Fruit fly (Drosophila melanogaster) whole organism, wandering third instar larva: ENCODE measurements around the gene CG13082.

Experiments
- Abd-B ChIP-seq: fragments of >200 bp; optimal IDR thresholded peaks from 2 replicates; lab custom pipeline; 2017; ENCODE audit warnings: missing biosample characterization, missing genetic modification characterization
- CG32264 ChIP-seq: fragments of 200-800 bp; sonication (Bioruptor generic); optimal IDR thresholded peaks from 2 replicates; lab custom pipeline; 2016; ENCODE audit warnings: missing biosample characterization, missing genetic modification characterization
- CG9705 ChIP-seq: fragments of 200-800 bp; sonication (Bioruptor generic); optimal IDR thresholded peaks from 2 replicates; lab custom pipeline; 2018; ENCODE audit warnings: missing biosample characterization, mild to moderate bottlenecking, missing genetic modification characterization
- CrebA ChIP-seq: fragments of 200-800 bp; sonication (Bioruptor generic); optimal IDR thresholded peaks from 2 replicates; lab custom pipeline; 2016; ENCODE audit warnings: missing biosample characterization, mild to moderate bottlenecking, missing genetic modification characterization, borderline replicate concordance
- Dfd ChIP-seq: fragments of >200 bp; optimal IDR thresholded peaks from 2 replicates; lab custom pipeline; 2017; ENCODE audit warnings: missing biosample characterization, missing genetic modification characterization
- Dif ChIP-seq: fragments of 200-275, 200-300 bp; sonication (Bioruptor generic); optimal IDR thresholded peaks from 2 replicates; lab custom pipeline; 2018; ENCODE audit warnings: missing biosample characterization, missing genetic modification characterization; ENCODE audit not compliant: partially characterized antibody
- GATAd ChIP-seq: sonication (Bioruptor generic); optimal IDR thresholded peaks from 2 replicates; lab custom pipeline; 2016; ENCODE audit warnings: missing biosample characterization, missing genetic modification characterization
- HLH106 ChIP-seq: fragments of 200-800 bp; optimal IDR thresholded peaks from 3 replicates; lab custom pipeline; 2019; ENCODE audit warnings: missing biosample characterization, mild to moderate bottlenecking, missing genetic modification characterization, moderate library complexity
- Hnf4 ChIP-seq: fragments of 200-800 bp; sonication (Bioruptor generic); optimal IDR thresholded peaks from 2 replicates; lab custom pipeline; 2016; ENCODE audit warnings: missing biosample characterization, mild to moderate bottlenecking, missing genetic modification characterization
- Hr78 ChIP-seq: fragments of >200 bp; optimal IDR thresholded peaks from 2 replicates; lab custom pipeline; 2017; ENCODE audit warnings: missing biosample characterization, missing genetic modification characterization
- Hr83 ChIP-seq: fragments of 200-300 bp; sonication (Bioruptor generic); optimal IDR thresholded peaks from 2 replicates; lab custom pipeline; 2016; ENCODE audit warnings: missing biosample characterization, mild to moderate bottlenecking, missing genetic modification characterization, moderate library complexity; ENCODE audit not compliant: poor library complexity, severe bottlenecking
- Jra ChIP-seq: sonication (Bioruptor generic); optimal IDR thresholded peaks from 2 replicates; lab custom pipeline; 2016; ENCODE audit warnings: missing biosample characterization, missing genetic modification characterization
- Mio ChIP-seq: sonication (Bioruptor generic); optimal IDR thresholded peaks from 2 replicates; lab custom pipeline; 2016; ENCODE audit warnings: missing biosample characterization, missing genetic modification characterization
- Myc ChIP-seq: fragments of >200 bp; optimal IDR thresholded peaks from 2 replicates; lab custom pipeline; 2017
- N ChIP-seq: fragments of >200 bp; optimal IDR thresholded peaks from 2 replicates; lab custom pipeline; 2018; ENCODE audit warnings: missing biosample characterization, missing external identifiers, missing genetic modification characterization
- OdsH ChIP-seq: fragments of 200-800 bp; sonication (Bioruptor generic); optimal IDR thresholded peaks from 2 replicates; lab custom pipeline; 2016; ENCODE audit warnings: missing biosample characterization, mild to moderate bottlenecking, missing genetic modification characterization
- Rel ChIP-seq, 2 experiments: fragments of 200-800 bp; sonication (Bioruptor generic) in 1 of 2; optimal IDR thresholded peaks; 2 replicates in 1 of 2; 3 replicates in 1 of 2; lab custom pipeline; 2016 to 2019; ENCODE audit warnings: mild to moderate bottlenecking in 2 of 2, missing biosample characterization in 2 of 2, missing genetic modification characterization in 2 of 2, moderate library complexity in 1 of 2
- Sp1 ChIP-seq: fragments of 200-800 bp; sonication (Bioruptor generic); optimal IDR thresholded peaks from 3 replicates; lab custom pipeline; 2019; ENCODE audit warnings: missing biosample characterization, mild to moderate bottlenecking, missing genetic modification characterization, moderate library complexity
- Vsx2 ChIP-seq: fragments of 200-300, 225-300 bp; sonication (Bioruptor generic); optimal IDR thresholded peaks from 2 replicates; lab custom pipeline; 2018; ENCODE audit warnings: missing biosample characterization, missing genetic modification characterization; ENCODE audit not compliant: partially characterized antibody
- br ChIP-seq: fragments of 200-800 bp; sonication (Bioruptor generic); optimal IDR thresholded peaks from 2 replicates; lab custom pipeline; 2016; ENCODE audit warnings: missing biosample characterization, missing genetic modification characterization
- brk ChIP-seq: fragments of 200-800 bp; sonication (Bioruptor generic); optimal IDR thresholded peaks from 2 replicates; lab custom pipeline; 2016; ENCODE audit warnings: missing biosample characterization, mild to moderate bottlenecking, missing genetic modification characterization
- dl ChIP-seq, 2 experiments: fragments of 175-275, 200-275 bp in 1 of 2; fragments of 200-275 bp in 1 of 2; sonication (Bioruptor generic); optimal IDR thresholded peaks; lab custom pipeline; 2018; ENCODE audit warnings: mild to moderate bottlenecking in 2 of 2, missing biosample characterization in 2 of 2, missing genetic modification characterization in 2 of 2, moderate library complexity in 2 of 2; ENCODE audit not compliant: partially characterized antibody in 2 of 2, insufficient read depth in 1 of 2
- dmrt93B ChIP-seq: fragments of 200-800 bp; sonication (Bioruptor generic); optimal IDR thresholded peaks from 2 replicates; lab custom pipeline; 2018; ENCODE audit warnings: missing biosample characterization, mild to moderate bottlenecking, missing genetic modification characterization
- dsf ChIP-seq: sonication (Bioruptor generic); optimal IDR thresholded peaks from 2 replicates; lab custom pipeline; 2016; ENCODE audit warnings: missing biosample characterization, missing genetic modification characterization, borderline replicate concordance
- ey ChIP-seq: fragments of 200-800 bp; sonication (Bioruptor generic); optimal IDR thresholded peaks from 2 replicates; lab custom pipeline; 2016; ENCODE audit warnings: missing biosample characterization, missing genetic modification characterization
- foxo ChIP-seq, 2 experiments: fragments of 200-800 bp; sonication (Bioruptor generic); optimal IDR thresholded peaks; 2 replicates in 1 of 2; 3 replicates in 1 of 2; lab custom pipeline; 2016 to 2017; ENCODE audit warnings: missing biosample characterization in 2 of 2, missing genetic modification characterization in 2 of 2
- fru ChIP-seq: fragments of 200-800 bp; sonication (Bioruptor generic); optimal IDR thresholded peaks from 3 replicates; lab custom pipeline; 2016; ENCODE audit warnings: missing biosample characterization, mild to moderate bottlenecking, missing genetic modification characterization
- h ChIP-seq: fragments of 200-800 bp; sonication (Bioruptor generic); optimal IDR thresholded peaks from 3 replicates; lab custom pipeline; 2016; ENCODE audit warnings: missing biosample characterization, mild to moderate bottlenecking, missing genetic modification characterization
- jim ChIP-seq: fragments of 175-275, 200-325 bp; sonication (Bioruptor generic); optimal IDR thresholded peaks from 2 replicates; lab custom pipeline; 2016; ENCODE audit warnings: missing biosample characterization, mild to moderate bottlenecking, missing genetic modification characterization
- lola ChIP-seq: fragments of >200 bp; optimal IDR thresholded peaks from 2 replicates; lab custom pipeline; 2017; ENCODE audit warnings: missing biosample characterization, missing genetic modification characterization
- pan ChIP-seq: fragments of >200 bp; optimal IDR thresholded peaks from 2 replicates; lab custom pipeline; 2017
- psq ChIP-seq: fragments of 200-800 bp; sonication (Bioruptor generic); optimal IDR thresholded peaks from 3 replicates; lab custom pipeline; 2017; ENCODE audit warnings: missing biosample characterization, mild to moderate bottlenecking, missing genetic modification characterization, moderate library complexity
- rgr ChIP-seq: fragments of 200-800 bp; sonication (Bioruptor generic); optimal IDR thresholded peaks from 3 replicates; lab custom pipeline; 2016; ENCODE audit warnings: missing biosample characterization, mild to moderate bottlenecking, missing genetic modification characterization
- sage ChIP-seq: fragments of 200-800 bp; sonication (Bioruptor generic); optimal IDR thresholded peaks from 2 replicates; lab custom pipeline; 2016; ENCODE audit warnings: missing biosample characterization, mild to moderate bottlenecking, missing genetic modification characterization
- sv ChIP-seq: fragments of 200-800 bp; sonication (Bioruptor generic); optimal IDR thresholded peaks from 3 replicates; lab custom pipeline; 2016; ENCODE audit warnings: missing biosample characterization, missing genetic modification characterization
- tai ChIP-seq: sonication (Bioruptor generic); optimal IDR thresholded peaks from 2 replicates; lab custom pipeline; 2016; ENCODE audit warnings: missing biosample characterization, missing genetic modification characterization
- usp ChIP-seq: fragments of >200 bp; optimal IDR thresholded peaks from 2 replicates; lab custom pipeline; 2017; ENCODE audit warnings: missing biosample characterization, missing genetic modification characterization
- woc ChIP-seq: sonication (Bioruptor generic); optimal IDR thresholded peaks from 2 replicates; lab custom pipeline; 2016; ENCODE audit warnings: missing biosample characterization, mild to moderate bottlenecking, missing genetic modification characterization

CG13082 gene

dm6 chr2L:19528308-19528707 is 9.9 kb upstream of the CG13082 start:
- no peak for TF ChIP-seq Dif
- peak; percentile 25 for TF ChIP-seq dsf (GFP tag; lab: Kevin White, UChicago)
- TF ChIP-seq N = no peak
- no peak for TF ChIP-seq tai (GFP tag; lab: Kevin White, UChicago)
- peak; percentile 21 for TF ChIP-seq Hr83 (GFP tag; lab: Kevin White, UChicago)
- TF ChIP-seq usp (GFP tag; lab: Kevin White, UChicago) = no peak
- TF ChIP-seq Hnf4 (GFP tag; lab: Kevin White, UChicago) = no peak
- TF ChIP-seq jim (GFP tag; lab: Kevin White, UChicago) = no peak
- TF ChIP-seq CG32264 (GFP tag; lab: Kevin White, UChicago) = peak; percentile 53
- no peak for TF ChIP-seq Vsx2
- TF ChIP-seq OdsH = peak; percentile 94
- TF ChIP-seq br (GFP tag; lab: Kevin White, UChicago) = peak; percentile 93
- TF ChIP-seq lola (GFP tag; lab: Kevin White, UChicago) = no peak
- TF ChIP-seq rgr (GFP tag; lab: Kevin White, UChicago) = peak; percentile 94
- TF ChIP-seq CG9705 (GFP tag; lab: Kevin White, UChicago) = no peak
- no peak for TF ChIP-seq Jra (GFP tag; lab: Kevin White, UChicago)
- no peak for TF ChIP-seq CrebA (GFP tag; lab: Kevin White, UChicago)
- peak; percentile 45 for TF ChIP-seq woc (GFP tag; lab: Kevin White, UChicago)
- TF ChIP-seq Hr78 (GFP tag; lab: Kevin White, UChicago) = no peak
- TF ChIP-seq Abd-B = no peak
- TF ChIP-seq psq (GFP tag; lab: Kevin White, UChicago) = peak; percentile 90
- peak; percentile 30 for TF ChIP-seq dmrt93B (GFP tag; lab: Kevin White, UChicago)
- peak; percentile 96 for TF ChIP-seq ey (GFP tag; lab: Kevin White, UChicago)
- no peak for TF ChIP-seq pan (lab: Kevin White, UChicago)
- TF ChIP-seq brk (GFP tag; lab: Kevin White, UChicago) = no peak
- TF ChIP-seq GATAd (GFP tag; lab: Kevin White, UChicago) = no peak
- TF ChIP-seq Mio (GFP tag; lab: Kevin White, UChicago) = peak; percentile 46
- peak; percentile 76 for TF ChIP-seq HLH106 (tag; lab: Kevin White, UChicago)
- no peak for TF ChIP-seq Myc (lab: Kevin White, UChicago)
- no peak for TF ChIP-seq dl (GFP tag; optimal IDR thresholded peaks at IDR 0.05; lab: Kevin White, UChicago; ENCODE audit: insufficient read depth in 1 of 2, partially characterized antibody in 2 of 2)
- peak; percentile 95 for TF ChIP-seq sv
- TF ChIP-seq h = peak; percentile 95
- no peak for TF ChIP-seq Dfd (GFP tag; lab: Kevin White, UChicago)
- peak; percentile 77 to 98 for TF ChIP-seq foxo (GFP tag; optimal IDR thresholded peaks at IDR 0.05; lab: Kevin White, UChicago)
- peak; percentile 96 for TF ChIP-seq Sp1 (GFP tag; lab: Kevin White, UChicago)
- peak; percentile 98 for TF ChIP-seq fru
- no peak for TF ChIP-seq sage (GFP tag; lab: Kevin White, UChicago)
- peak; percentile 80 for TF ChIP-seq Rel (GFP tag; optimal IDR thresholded peaks at IDR 0.05; lab: Kevin White, UChicago)
- no peak for TF ChIP-seq Rel (tag; optimal IDR thresholded peaks at IDR 0.05; lab: Kevin White, UChicago)

- TF ChIP-seq Jra (GFP tag; lab: Kevin White, UChicago) = no peak
- peak; percentile 91 for TF ChIP-seq fru
- peak; percentile 37 for TF ChIP-seq h
- TF ChIP-seq rgr (GFP tag; lab: Kevin White, UChicago) = no peak
- TF ChIP-seq Hr83 (GFP tag; lab: Kevin White, UChicago) = peak; percentile 26
- no peak for TF ChIP-seq Dif
- TF ChIP-seq usp (GFP tag; lab: Kevin White, UChicago) = no peak
Observed at dm6 chr2L:19530092-19530491, 8.1 kb upstream of the CG13082 start, which contains the start of gene CG10165. CG10165 (minus strand) TSS chr2L:19530305.

dm6 chr2L:19533247-19533646 is 5.0 kb upstream of the CG13082 start, which contains the start of gene CG33116:
CG33116 (plus strand) TSS chr2L:19533479.
- TF ChIP-seq pan (lab: Kevin White, UChicago) (no peak), Hr78 (GFP tag; lab: Kevin White, UChicago) (no peak), h (peak; percentile 90), CG9705 (GFP tag; lab: Kevin White, UChicago) (peak; percentile 61), Jra (GFP tag; lab: Kevin White, UChicago) (peak; percentile 61), dmrt93B (GFP tag; lab: Kevin White, UChicago) (peak; percentile 71), Hnf4 (GFP tag; lab: Kevin White, UChicago) (peak; percentile 91), Vsx2 (no peak), jim (GFP tag; lab: Kevin White, UChicago) (peak; percentile 2), Dfd (GFP tag; lab: Kevin White, UChicago) (no peak), psq (GFP tag; lab: Kevin White, UChicago) (peak; percentile 68), woc (GFP tag; lab: Kevin White, UChicago) (peak; percentile 89), brk (GFP tag; lab: Kevin White, UChicago) (peak; percentile 82), foxo (GFP tag; optimal IDR thresholded peaks at IDR 0.05; lab: Kevin White, UChicago) (peak; percentile 17 to 92), Hr83 (GFP tag; lab: Kevin White, UChicago) (peak; percentile 92), sv (peak; percentile 84), OdsH (peak; percentile 86), Rel (GFP tag; optimal IDR thresholded peaks at IDR 0.05; lab: Kevin White, UChicago) (no peak), Rel (tag; optimal IDR thresholded peaks at IDR 0.05; lab: Kevin White, UChicago) (peak; percentile 58), usp (GFP tag; lab: Kevin White, UChicago) (no peak), dl (GFP tag; optimal IDR thresholded peaks at IDR 0.05; lab: Kevin White, UChicago; ENCODE audit: insufficient read depth in 1 of 2, partially characterized antibody in 2 of 2) (no peak), sage (GFP tag; lab: Kevin White, UChicago) (peak; percentile 63), Myc (lab: Kevin White, UChicago) (peak; percentile 41), br (GFP tag; lab: Kevin White, UChicago) (peak; percentile 89), CrebA (GFP tag; lab: Kevin White, UChicago) (no peak), GATAd (GFP tag; lab: Kevin White, UChicago) (peak; percentile 28), tai (GFP tag; lab: Kevin White, UChicago) (no peak), ey (GFP tag; lab: Kevin White, UChicago) (peak; percentile 89), N (no peak), rgr (GFP tag; lab: Kevin White, UChicago) (peak; percentile 93), CG32264 (GFP tag; lab: Kevin White, UChicago) (peak; percentile 74), Dif (no peak), dsf (GFP tag; lab: Kevin White, UChicago) (peak; percentile 50), HLH106 (tag; lab: Kevin White, UChicago) (peak; percentile 85), lola (GFP tag; lab: Kevin White, UChicago) (no peak)
